Worm (Caenorhabditis elegans) whole organism, young adult: ENCODE measurements around the gene C54C6.4.
A peak's percentile ranks its signal among the peaks of the same experiment; 100 is the strongest.

Source experiments
- B0019.2 ChIP-seq: fragments of 200-800 bp; sonication (Bioruptor generic); conservative IDR thresholded peaks from 2 replicates; pipeline ENCODE4 v1.3.6; 2022; ENCODE audit warnings: missing genetic modification reagents, missing genetic modification characterization, missing compliant biosample characterization
- B0336.3 ChIP-seq: fragments of 200-800 bp; sonication (Bioruptor generic); IDR thresholded peaks from 2 replicates; pipeline ENCODE4 v1.3.6; 2022; ENCODE audit warnings: missing genetic modification characterization, missing compliant biosample characterization
- D2030.7 ChIP-seq: fragments of 200-800 bp; sonication (Bioruptor generic); IDR thresholded peaks from 2 replicates; pipeline ENCODE4 v1.3.6; 2022; ENCODE audit warnings: missing genetic modification reagents, missing genetic modification characterization, missing compliant biosample characterization
- F22D6.2 ChIP-seq: sonication (generic microtip); optimal IDR thresholded peaks from 2 replicates; lab custom pipeline; 2016; ENCODE audit warnings: mild to moderate bottlenecking, missing genetic modification characterization, missing compliant biosample characterization
- F55B11.4 ChIP-seq: sonication (generic microtip); optimal IDR thresholded peaks from 2 replicates; lab custom pipeline; 2016; ENCODE audit warnings: missing compliant biosample characterization, missing genetic modification characterization, borderline replicate concordance; ENCODE audit not compliant: insufficient read depth
- K11D2.4 ChIP-seq: fragments of 200-800 bp; sonication (Bioruptor generic); IDR thresholded peaks from 2 replicates; pipeline ENCODE4 v1.3.6; 2022; ENCODE audit warnings: missing genetic modification reagents, missing genetic modification characterization, missing compliant biosample characterization
- K12H6.12 ChIP-seq: fragments of 200-800 bp; sonication (Bioruptor generic); optimal IDR thresholded peaks from 2 replicates; lab custom pipeline; 2018; ENCODE audit warnings: mild to moderate bottlenecking, missing genetic modification characterization, missing compliant biosample characterization
- Y53G8AR.9 ChIP-seq: fragments of 200-800 bp; sonication (Bioruptor generic); conservative IDR thresholded peaks from 2 replicates; pipeline ENCODE4 v1.3.6; 2022; ENCODE audit warnings: missing genetic modification reagents, missing genetic modification characterization, missing compliant biosample characterization
- Y67H2A.10 ChIP-seq: fragments of 200-800 bp; sonication (Bioruptor generic); conservative IDR thresholded peaks from 2 replicates; pipeline ENCODE4 v1.3.6; 2022; ENCODE audit warnings: missing genetic modification reagents, missing genetic modification characterization, missing compliant biosample characterization
- ZK185.1 ChIP-seq: sonication (generic microtip); optimal IDR thresholded peaks from 2 replicates; lab custom pipeline; 2016; ENCODE audit warnings: mild to moderate bottlenecking, missing genetic modification characterization, missing compliant biosample characterization; ENCODE audit not compliant: poor library complexity, severe bottlenecking
- ama-1 ChIP-seq, 3 experiments: fragments of 150-350 bp in 1 of 3; sonication (generic microtip) in 2 of 3; optimal IDR thresholded peaks; 2 replicates each; lab custom pipeline; 2014 to 2018; ENCODE audit warnings: missing biosample characterization in 2 of 3, missing genetic modification characterization in 2 of 3, missing genetic modification reagents in 2 of 3
- athp-1 ChIP-seq: sonication (generic microtip); optimal IDR thresholded peaks from 2 replicates; lab custom pipeline; 2017; ENCODE audit warnings: mild to moderate bottlenecking, missing genetic modification characterization, missing compliant biosample characterization
- attf-5 ChIP-seq: fragments of 200-800 bp; sonication (Bioruptor generic); optimal IDR thresholded peaks from 2 replicates; lab custom pipeline; 2018; ENCODE audit warnings: mild to moderate bottlenecking, missing genetic modification characterization, missing compliant biosample characterization
- ccch-3 ChIP-seq: fragments of 200-800 bp; sonication (Bioruptor generic); optimal IDR thresholded peaks from 2 replicates; lab custom pipeline; 2018; ENCODE audit warnings: mild to moderate bottlenecking, missing genetic modification characterization, missing compliant biosample characterization
- cebp-1 ChIP-seq, 2 experiments: fragments of 200-800 bp in 1 of 2; sonication (Bioruptor generic) in 1 of 2; sonication (generic microtip) in 1 of 2; IDR thresholded peaks in 1 of 2; optimal IDR thresholded peaks in 1 of 2; 2 replicates each; pipeline versions ENCODE4 v1.3.6 to Lab custom; 2017 to 2022; ENCODE audit warnings: missing compliant biosample characterization in 2 of 2, missing genetic modification characterization in 2 of 2, mild to moderate bottlenecking in 1 of 2, missing genetic modification reagents in 1 of 2, moderate library complexity in 1 of 2
- ceh-27 ChIP-seq: fragments of 200-800 bp; sonication (Bioruptor generic); optimal IDR thresholded peaks from 2 replicates; lab custom pipeline; 2018; ENCODE audit warnings: mild to moderate bottlenecking, missing genetic modification characterization, moderate library complexity, missing compliant biosample characterization
- ceh-58 ChIP-seq: fragments of 200-800 bp; sonication (Bioruptor generic); IDR thresholded peaks from 2 replicates; pipeline ENCODE4 v1.3.6; 2022; ENCODE audit warnings: missing genetic modification characterization, missing compliant biosample characterization
- ceh-79 ChIP-seq: sonication (generic microtip); optimal IDR thresholded peaks from 2 replicates; lab custom pipeline; 2017; ENCODE audit warnings: mild to moderate bottlenecking, missing genetic modification characterization, missing compliant biosample characterization
- chd-7 ChIP-seq: sonication (generic microtip); optimal IDR thresholded peaks from 2 replicates; lab custom pipeline; 2016; ENCODE audit warnings: mild to moderate bottlenecking, missing genetic modification characterization, moderate library complexity, missing compliant biosample characterization
- dpl-1 ChIP-seq: fragments of 150-350 bp; optimal IDR thresholded peaks from 2 replicates; lab custom pipeline; 2014; ENCODE audit warnings: missing biosample characterization, missing genetic modification reagents, missing genetic modification characterization
- efl-1 ChIP-seq: fragments of 150-350 bp; optimal IDR thresholded peaks from 2 replicates; lab custom pipeline; 2014; ENCODE audit warnings: missing biosample characterization, missing genetic modification reagents, missing genetic modification characterization
- egl-44 ChIP-seq: fragments of 200-800 bp; sonication (Bioruptor generic); IDR thresholded peaks from 2 replicates; pipeline ENCODE4 v1.3.6; 2022; ENCODE audit warnings: missing genetic modification reagents, missing genetic modification characterization, missing compliant biosample characterization
- ekl-4 ChIP-seq: fragments of 200-800 bp; sonication (Bioruptor generic); IDR thresholded peaks from 2 replicates; pipeline ENCODE4 v1.3.6; 2022; ENCODE audit warnings: missing genetic modification reagents, missing genetic modification characterization, missing compliant biosample characterization
- ets-4 ChIP-seq: fragments of 200-800 bp; sonication (Bioruptor generic); optimal IDR thresholded peaks from 2 replicates; lab custom pipeline; 2018; ENCODE audit warnings: mild to moderate bottlenecking, missing genetic modification characterization, missing compliant biosample characterization
- gei-17 ChIP-seq: fragments of 200-800 bp; sonication (Bioruptor generic); optimal IDR thresholded peaks from 2 replicates; lab custom pipeline; 2018; ENCODE audit warnings: mild to moderate bottlenecking, missing genetic modification characterization, missing compliant biosample characterization
- hlh-26 ChIP-seq: fragments of 200-800 bp; sonication (Bioruptor generic); conservative IDR thresholded peaks from 2 replicates; pipeline ENCODE4 v1.3.6; 2022; ENCODE audit warnings: missing genetic modification reagents, missing genetic modification characterization, missing compliant biosample characterization
- hmg-20 ChIP-seq: fragments of 200-800 bp; sonication (Bioruptor generic); IDR thresholded peaks from 2 replicates; pipeline ENCODE4 v1.3.6; 2022; ENCODE audit warnings: missing genetic modification reagents, missing genetic modification characterization, missing compliant biosample characterization
- lin-40 ChIP-seq: sonication (generic microtip); optimal IDR thresholded peaks from 2 replicates; lab custom pipeline; 2016; ENCODE audit warnings: missing genetic modification characterization, mild to moderate bottlenecking, missing compliant biosample characterization, missing genotype, missing genetic modification reagents
- lsl-1 ChIP-seq: fragments of 200-800 bp; sonication (Bioruptor generic); optimal IDR thresholded peaks from 2 replicates; lab custom pipeline; 2018; ENCODE audit warnings: mild to moderate bottlenecking, missing genetic modification characterization, moderate library complexity, missing compliant biosample characterization
- madf-3 ChIP-seq: fragments of 200-800 bp; sonication (Bioruptor generic); IDR thresholded peaks from 2 replicates; pipeline ENCODE4 v1.3.6; 2022; ENCODE audit warnings: missing genetic modification reagents, missing genetic modification characterization, missing compliant biosample characterization
- madf-6 ChIP-seq: fragments of 200-800 bp; sonication (Bioruptor generic); IDR thresholded peaks from 2 replicates; pipeline ENCODE4 v1.3.6; 2022; ENCODE audit warnings: missing genetic modification reagents, missing genetic modification characterization, missing compliant biosample characterization
- madf-8 ChIP-seq: fragments of 200-800 bp; sonication (Bioruptor generic); conservative IDR thresholded peaks from 2 replicates; pipeline ENCODE4 v1.3.6; 2022; ENCODE audit warnings: missing genetic modification reagents, missing genetic modification characterization, missing compliant biosample characterization
- mcd-1 ChIP-seq: fragments of 200-800 bp; sonication (Bioruptor generic); IDR thresholded peaks from 2 replicates; pipeline ENCODE4 v1.3.6; 2022; ENCODE audit warnings: missing genetic modification reagents, missing genetic modification characterization, missing compliant biosample characterization
- nfya-1 ChIP-seq: sonication (generic microtip); optimal IDR thresholded peaks from 2 replicates; lab custom pipeline; 2017; ENCODE audit warnings: antibody characterized with exemption, missing compliant biosample characterization, missing genetic modification characterization, borderline replicate concordance; ENCODE audit not compliant: insufficient read depth
- pha-4 ChIP-seq: fragments of 150-350 bp; sonication (generic microtip); optimal IDR thresholded peaks from 2 replicates; lab custom pipeline; 2014; ENCODE audit warnings: missing biosample characterization, missing genetic modification reagents, missing genetic modification characterization
- rpc-1 ChIP-seq, 2 experiments: fragments of 150-350 bp in 1 of 2; sonication (generic microtip) in 1 of 2; optimal IDR thresholded peaks; 2 replicates each; lab custom pipeline; 2014 to 2018; ENCODE audit warnings: missing biosample characterization in 1 of 2, missing genetic modification characterization in 1 of 2, missing genetic modification reagents in 1 of 2, missing genotype in 1 of 2
- snpc-1.1 ChIP-seq: sonication (generic microtip); optimal IDR thresholded peaks from 2 replicates; lab custom pipeline; 2017; ENCODE audit warnings: missing genetic modification characterization, mild to moderate bottlenecking, missing compliant biosample characterization, antibody characterized with exemption, moderate library complexity, missing genotype, missing genetic modification reagents; ENCODE audit not compliant: insufficient read depth
- tbp1 ChIP-seq: fragments of 200-800 bp; sonication (Bioruptor generic); optimal IDR thresholded peaks from 2 replicates; lab custom pipeline; 2018; ENCODE audit warnings: mild to moderate bottlenecking, missing genetic modification characterization, missing compliant biosample characterization
- zfh-2 ChIP-seq: fragments of 200-800 bp; sonication (Bioruptor generic); conservative IDR thresholded peaks from 2 replicates; pipeline ENCODE4 v1.3.6; 2022; ENCODE audit warnings: missing genetic modification reagents, missing genetic modification characterization, missing compliant biosample characterization
- zim-3 ChIP-seq: sonication (generic microtip); optimal IDR thresholded peaks from 2 replicates; lab custom pipeline; 2017; ENCODE audit warnings: mild to moderate bottlenecking, missing genetic modification characterization, moderate library complexity, missing compliant biosample characterization
- ztf-18 ChIP-seq: sonication (generic microtip); optimal IDR thresholded peaks from 2 replicates; lab custom pipeline; 2016; ENCODE audit warnings: missing genotype, mild to moderate bottlenecking, missing genetic modification characterization, missing compliant biosample characterization
- ztf-3 ChIP-seq: fragments of 200-800 bp; sonication (Bioruptor generic); optimal IDR thresholded peaks from 2 replicates; lab custom pipeline; 2018; ENCODE audit warnings: mild to moderate bottlenecking, missing genetic modification characterization, missing compliant biosample characterization

Gene C54C6.4

ce11 chrIII:3553349-3553748 lies at the start of gene C54C6.4:
TSS of gene C54C6.4 (plus strand) at chrIII:3553649.
- no peak for TF ChIP-seq pha-4 (tag; lab: Kevin White, UChicago)
- no peak for TF ChIP-seq ccch-3 (GFP tag; lab: Kevin White, UChicago)

DNA sequence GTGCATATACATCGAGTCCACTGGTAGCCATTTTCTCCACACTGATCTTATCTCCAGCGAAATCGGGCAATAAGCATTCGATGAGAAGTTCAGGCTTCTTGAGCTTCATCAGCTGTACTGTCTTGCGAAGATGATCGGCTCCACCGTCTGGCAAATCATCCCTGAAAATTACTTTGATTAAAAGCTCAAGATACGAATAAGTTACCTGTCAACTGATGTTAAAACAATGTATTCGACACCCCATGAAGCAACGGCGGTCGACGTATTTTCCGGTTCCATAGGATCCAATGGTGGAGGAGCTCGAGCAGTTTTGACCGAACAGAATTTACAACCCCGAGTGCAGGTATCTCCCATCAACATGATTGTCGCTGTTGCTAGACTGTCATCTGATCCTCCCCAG lies 49.2 kb upstream of the C54C6.4 start:
- TF ChIP-seq tbp1 (GFP tag; lab: Kevin White, UChicago): no peak
- TF ChIP-seq ZK185.1: no peak
- peak; percentile 32; the same call in 1 of the 2 replicates for TF ChIP-seq egl-44 (GFP tag; lab: Robert Waterston, UW)

- no peak for TF ChIP-seq ceh-79 (tag; lab: Kevin White, UChicago)
- TF ChIP-seq gei-17 (GFP tag; lab: Kevin White, UChicago): no peak
- peak; percentile 60 for TF ChIP-seq efl-1 (GFP tag; lab: Kevin White, UChicago)
- TF ChIP-seq B0019.2 (GFP tag; lab: Robert Waterston, UW): no peak
- TF ChIP-seq madf-6 (GFP tag; lab: Robert Waterston, UW): peak; percentile 75
- TF ChIP-seq Y67H2A.10 (GFP tag; lab: Robert Waterston, UW): no peak
- TF ChIP-seq lsl-1 (GFP tag; lab: Kevin White, UChicago): peak; percentile 88
- no peak for TF ChIP-seq ceh-58
- TF ChIP-seq ztf-3: no peak
- no peak for TF ChIP-seq nfya-1 (tag; lab: Kevin White, UChicago)
- no peak for TF ChIP-seq zfh-2 (GFP tag; lab: Robert Waterston, UW)
- TF ChIP-seq D2030.7: peak; percentile 55; the same call in 1 of the 2 replicates
- no peak for TF ChIP-seq hmg-20 (GFP tag; lab: Robert Waterston, UW)
- TF ChIP-seq lin-40 (tag; lab: Kevin White, UChicago): peak; percentile 70
- TF ChIP-seq mcd-1 (GFP tag; lab: Robert Waterston, UW): peak; percentile 78
- TF ChIP-seq ztf-18 (tag; lab: Kevin White, UChicago): peak; percentile 21
- peak; percentile 58 for TF ChIP-seq dpl-1
- TF ChIP-seq rpc-1 (optimal IDR thresholded peaks at IDR 0.05; lab: Kevin White, UChicago): no peak
- no peak for TF ChIP-seq rpc-1 (tag; optimal IDR thresholded peaks at IDR 0.05; lab: Kevin White, UChicago)
- peak; percentile 82 for TF ChIP-seq attf-5
- no peak for TF ChIP-seq zim-3
- no peak for TF ChIP-seq F55B11.4 (tag; lab: Kevin White, UChicago)
- no peak for TF ChIP-seq ets-4 (GFP tag; lab: Kevin White, UChicago)
- no peak for TF ChIP-seq hlh-26
- TF ChIP-seq athp-1 (tag; lab: Kevin White, UChicago): no peak
- TF ChIP-seq ZK185.1: peak; percentile 76
- TF ChIP-seq ceh-27: peak; percentile 56
- TF ChIP-seq snpc-1.1 (tag; lab: Kevin White, UChicago): peak; percentile 14
- TF ChIP-seq K12H6.12 (tag; lab: Kevin White, UChicago): peak; percentile 21
- TF ChIP-seq B0336.3: 0 out of 2 replicates have a peak, but pooled peaks have one; percentile 27
- no peak for TF ChIP-seq K11D2.4
- TF ChIP-seq madf-3 (GFP tag; lab: Robert Waterston, UW): 0 out of 2 replicates have a peak, but pooled peaks have one; percentile 57
- TF ChIP-seq ekl-4 (GFP tag; lab: Robert Waterston, UW): 0 out of 2 replicates have a peak, but pooled peaks have one; percentile 34
- TF ChIP-seq chd-7 (tag; lab: Kevin White, UChicago): no peak
- TF ChIP-seq Y53G8AR.9 (GFP tag; lab: Robert Waterston, UW): 0 out of 2 replicates have a peak, but pooled peaks have one; percentile 39
- TF ChIP-seq madf-8: peak; percentile 39
- no peak for TF ChIP-seq ama-1 (optimal IDR thresholded peaks at IDR 0.05; lab: Kevin White, UChicago)
- TF ChIP-seq ama-1 (GFP tag; optimal IDR thresholded peaks at IDR 0.05; lab: Kevin White, UChicago): peak in 1 of 2 experiments; percentile 17
- peak; percentile 7 for TF ChIP-seq F22D6.2
- 0 out of 2 replicates have a peak, but pooled peaks have one; percentile 31 for TF ChIP-seq cebp-1 (GFP tag; IDR thresholded peaks at IDR 0.05; lab: Robert Waterston, UW)
- TF ChIP-seq cebp-1 (tag; optimal IDR thresholded peaks at IDR 0.05; lab: Kevin White, UChicago): peak; percentile 66
These were observed 48.3 kb upstream of the C54C6.4 start, which contains the start of gene lias-1 for ce11 chrIII:3505051-3505548. TSS of gene lias-1 (minus strand) at chrIII:3505101.
